Fruit fly (Drosophila melanogaster) whole organism, embryonic: ENCODE measurements around the gene CG13924.

ENCODE experiments used
- Atf-2 ChIP-seq: fragments of 200-800 bp; sonication (Bioruptor generic); optimal IDR thresholded peaks from 2 replicates; lab custom pipeline; 2016; ENCODE audit warnings: missing biosample characterization, missing genetic modification characterization
- CG10209 ChIP-seq: fragments of 200-800 bp; sonication (Bioruptor generic); optimal IDR thresholded peaks from 3 replicates; lab custom pipeline; 2017; ENCODE audit warnings: missing biosample characterization, mild to moderate bottlenecking, missing genetic modification characterization, missing genetic modification reagents
- CG10274 ChIP-seq: fragments of 200-800 bp; sonication (Bioruptor generic); optimal IDR thresholded peaks from 3 replicates; lab custom pipeline; 2017; ENCODE audit warnings: missing biosample characterization, mild to moderate bottlenecking, missing genetic modification characterization
- CG10366 ChIP-seq: fragments of 200-800 bp; sonication (Bioruptor generic); IDR thresholded peaks from 2 replicates; pipeline ENCODE4 v1.3.6; 2022; ENCODE audit warnings: missing biosample characterization, missing genetic modification characterization
- CG12659 ChIP-seq: fragments of 200-800 bp; sonication (Bioruptor generic); optimal IDR thresholded peaks from 3 replicates; lab custom pipeline; 2017; ENCODE audit warnings: mild to moderate bottlenecking, missing biosample characterization, missing genetic modification reagents, missing genetic modification characterization
- CG13123 ChIP-seq: fragments of 200-800 bp; sonication (Bioruptor generic); optimal IDR thresholded peaks from 2 replicates; lab custom pipeline; 2016; ENCODE audit warnings: missing biosample characterization, missing genetic modification characterization
- CG13624 ChIP-seq: fragments of 200-800 bp; sonication (Bioruptor generic); optimal IDR thresholded peaks from 2 replicates; lab custom pipeline; 2016; ENCODE audit warnings: missing biosample characterization, missing genetic modification characterization
- CG17328 ChIP-seq: fragments of 200-800 bp; sonication (Bioruptor generic); IDR thresholded peaks from 2 replicates; pipeline ENCODE4 v1.3.6; 2022; ENCODE audit warnings: missing biosample characterization, missing genetic modification characterization
- CG32532 ChIP-seq: fragments of 200-800 bp; sonication (Bioruptor generic); IDR thresholded peaks from 2 replicates; pipeline ENCODE4 v1.3.6; 2022; ENCODE audit warnings: missing biosample characterization, missing genetic modification characterization
- CG34376 ChIP-seq: fragments of 200-800 bp; sonication (Bioruptor generic); optimal IDR thresholded peaks from 2 replicates; lab custom pipeline; 2018; ENCODE audit warnings: missing biosample characterization, mild to moderate bottlenecking, missing genetic modification characterization
- CG3847 ChIP-seq: fragments of 200-800 bp; sonication (Bioruptor generic); IDR thresholded peaks from 2 replicates; pipeline ENCODE4 v1.3.6; 2022; ENCODE audit warnings: missing biosample characterization, missing genetic modification characterization
- CG3995 ChIP-seq: fragments of 200-800 bp; sonication (Bioruptor generic); optimal IDR thresholded peaks from 3 replicates; lab custom pipeline; 2016; ENCODE audit warnings: missing biosample characterization, missing genetic modification characterization
- CG42726 ChIP-seq: fragments of 200-800 bp; sonication (Bioruptor generic); IDR thresholded peaks from 2 replicates; pipeline ENCODE4 v1.3.6; 2022; ENCODE audit warnings: missing biosample characterization, missing genetic modification characterization; ENCODE audit not compliant: partially characterized antibody
- CG4282 ChIP-seq: fragments of 200-800 bp; sonication (Bioruptor generic); optimal IDR thresholded peaks from 2 replicates; lab custom pipeline; 2016; ENCODE audit warnings: missing biosample characterization, missing genetic modification characterization
- CG4360 ChIP-seq: fragments of 200-800 bp; sonication (Bioruptor generic); IDR thresholded peaks from 2 replicates; pipeline ENCODE4 v1.3.6; 2022; ENCODE audit warnings: missing biosample characterization, missing genetic modification characterization
- CG4730 ChIP-seq: fragments of 200-800 bp; sonication (Bioruptor generic); IDR thresholded peaks from 2 replicates; pipeline ENCODE4 v1.3.6; 2022; ENCODE audit warnings: missing biosample characterization, missing genetic modification characterization
- CG5180 ChIP-seq: fragments of 200-800 bp; sonication (Bioruptor generic); optimal IDR thresholded peaks from 3 replicates; lab custom pipeline; 2017; ENCODE audit warnings: missing biosample characterization, missing genetic modification characterization, mild to moderate bottlenecking, moderate library complexity, missing genetic modification reagents
- CG7271 ChIP-seq: fragments of 200-800 bp; sonication (Bioruptor generic); optimal IDR thresholded peaks from 2 replicates; lab custom pipeline; 2018; ENCODE audit warnings: missing biosample characterization, mild to moderate bottlenecking, missing genetic modification characterization, moderate library complexity
- CG7372 ChIP-seq: fragments of 200-800 bp; sonication (Bioruptor generic); IDR thresholded peaks from 2 replicates; pipeline ENCODE4 v1.3.6; 2022; ENCODE audit warnings: missing biosample characterization, missing genetic modification characterization
- CG8281 ChIP-seq: fragments of 200-800 bp; sonication (Bioruptor generic); optimal IDR thresholded peaks from 2 replicates; lab custom pipeline; 2018; ENCODE audit warnings: missing biosample characterization, mild to moderate bottlenecking, missing genetic modification characterization, moderate library complexity
- CG8478 ChIP-seq: fragments of >200 bp; optimal IDR thresholded peaks from 2 replicates; lab custom pipeline; 2018
- CG9932 ChIP-seq: fragments of 200-800 bp; sonication (Bioruptor generic); IDR thresholded peaks from 2 replicates; pipeline ENCODE4 v1.3.6; 2022; ENCODE audit warnings: missing biosample characterization, missing genetic modification characterization
- CTCF ChIP-seq: fragments of 200-800 bp; sonication (Bioruptor generic); optimal IDR thresholded peaks from 2 replicates; lab custom pipeline; 2017; ENCODE audit warnings: missing biosample characterization, mild to moderate bottlenecking, missing genetic modification characterization, moderate library complexity
- D ChIP-seq, 2 experiments: fragments of 200-800 bp in 1 of 2; fragments of >200 bp in 1 of 2; sonication (Bioruptor generic) in 1 of 2; optimal IDR thresholded peaks; 2 replicates in 1 of 2; 3 replicates in 1 of 2; lab custom pipeline; 2017; ENCODE audit warnings: mild to moderate bottlenecking in 1 of 2, missing biosample characterization in 1 of 2, missing genetic modification characterization in 1 of 2, missing genetic modification reagents in 1 of 2
- Dp ChIP-seq: fragments of 200-800 bp; sonication (Bioruptor generic); optimal IDR thresholded peaks from 2 replicates; lab custom pipeline; 2018; ENCODE audit warnings: missing biosample characterization, mild to moderate bottlenecking, missing genetic modification characterization, moderate library complexity
- Gug ChIP-seq: fragments of 200-800 bp; sonication (Bioruptor generic); IDR thresholded peaks from 4 replicates; pipeline ENCODE4 v1.3.6; 2022; ENCODE audit warnings: missing biosample characterization, missing genetic modification characterization
- Hmr ChIP-seq: fragments of 200-800 bp; sonication (Bioruptor generic); optimal IDR thresholded peaks from 3 replicates; lab custom pipeline; 2017; ENCODE audit warnings: mild to moderate bottlenecking, missing biosample characterization, missing genetic modification reagents, missing genetic modification characterization
- Hr39 ChIP-seq: fragments of >200 bp; optimal IDR thresholded peaks from 2 replicates; lab custom pipeline; 2017
- Lpt ChIP-seq: fragments of >200 bp; optimal IDR thresholded peaks from 2 replicates; lab custom pipeline; 2018; ENCODE audit warnings: missing biosample characterization, missing genetic modification characterization
- Mad ChIP-seq: fragments of 200-800 bp; sonication (Bioruptor generic); optimal IDR thresholded peaks from 2 replicates; lab custom pipeline; 2016; ENCODE audit warnings: missing biosample characterization, missing genetic modification characterization
- Myb ChIP-seq: fragments of 200-800 bp; sonication (Bioruptor generic); optimal IDR thresholded peaks from 2 replicates; lab custom pipeline; 2016; ENCODE audit warnings: missing biosample characterization, missing genetic modification characterization
- NC2α ChIP-seq: fragments of 200-800 bp; sonication (Bioruptor generic); optimal IDR thresholded peaks from 2 replicates; lab custom pipeline; 2016; ENCODE audit warnings: missing biosample characterization, missing genetic modification characterization
- Nf-YA ChIP-seq: fragments of 200-800 bp; sonication (Bioruptor generic); IDR thresholded peaks from 2 replicates; pipeline ENCODE4 v1.3.6; 2022; ENCODE audit warnings: missing biosample characterization, missing genetic modification characterization
- NfI ChIP-seq: fragments of 200-800 bp; sonication (Bioruptor generic); optimal IDR thresholded peaks from 3 replicates; lab custom pipeline; 2018; ENCODE audit warnings: missing biosample characterization, mild to moderate bottlenecking, missing genetic modification characterization, moderate library complexity
- Ptx1 ChIP-seq: fragments of 200-800 bp; sonication (Bioruptor generic); IDR thresholded peaks from 2 replicates; pipeline ENCODE4 v1.3.6; 2022; ENCODE audit warnings: missing biosample characterization, missing genetic modification characterization
- Vsx1 ChIP-seq: fragments of 200-800 bp; sonication (Bioruptor generic); optimal IDR thresholded peaks from 2 replicates; lab custom pipeline; 2017; ENCODE audit warnings: missing biosample characterization, mild to moderate bottlenecking, missing genetic modification characterization, missing genetic modification reagents
- ab ChIP-seq: fragments of 200-800 bp; sonication (Bioruptor generic); optimal IDR thresholded peaks from 2 replicates; lab custom pipeline; 2016; ENCODE audit warnings: missing biosample characterization, missing genetic modification characterization
- ash1 ChIP-seq: fragments of 200-800 bp; sonication (Bioruptor generic); optimal IDR thresholded peaks from 2 replicates; lab custom pipeline; 2018; ENCODE audit warnings: missing biosample characterization, mild to moderate bottlenecking, missing genetic modification characterization
- ato ChIP-seq: fragments of 200-800 bp; sonication (Bioruptor generic); IDR thresholded peaks from 2 replicates; pipeline ENCODE4 v1.3.6; 2022; ENCODE audit warnings: missing biosample characterization, missing genetic modification characterization; ENCODE audit not compliant: partially characterized antibody
- az2 ChIP-seq: fragments of 200-800 bp; sonication (Bioruptor generic); optimal IDR thresholded peaks from 3 replicates; lab custom pipeline; 2016; ENCODE audit warnings: missing biosample characterization, missing genetic modification characterization
- chm ChIP-seq: fragments of 200-800 bp; sonication (Bioruptor generic); IDR thresholded peaks from 2 replicates; pipeline ENCODE4 v1.3.6; 2022; ENCODE audit warnings: missing biosample characterization, missing genetic modification characterization
- fd96Cb ChIP-seq: fragments of 200-800 bp; sonication (Bioruptor generic); optimal IDR thresholded peaks from 2 replicates; lab custom pipeline; 2018; ENCODE audit warnings: missing biosample characterization, mild to moderate bottlenecking, missing genetic modification characterization, moderate library complexity
- gce ChIP-seq: fragments of 200-800 bp; sonication (Bioruptor generic); IDR thresholded peaks from 3 replicates; pipeline ENCODE4 v1.3.6; 2022; ENCODE audit warnings: missing biosample characterization, missing genetic modification characterization
- gem ChIP-seq: fragments of 200-800 bp; sonication (Bioruptor generic); optimal IDR thresholded peaks from 2 replicates; lab custom pipeline; 2019; ENCODE audit warnings: missing biosample characterization, mild to moderate bottlenecking, missing genetic modification characterization, moderate library complexity
- onecut ChIP-seq: fragments of 200-800 bp; sonication (Bioruptor generic); IDR thresholded peaks from 2 replicates; pipeline ENCODE4 v1.3.6; 2022; ENCODE audit warnings: missing biosample characterization, missing genetic modification characterization
- pita ChIP-seq: fragments of 200-800 bp; sonication (Bioruptor generic); optimal IDR thresholded peaks from 2 replicates; lab custom pipeline; 2017; ENCODE audit warnings: missing biosample characterization, mild to moderate bottlenecking, missing genetic modification characterization
- pnt ChIP-seq: fragments of 200-800 bp; sonication (Bioruptor generic); optimal IDR thresholded peaks from 3 replicates; lab custom pipeline; 2016; ENCODE audit warnings: missing biosample characterization, missing genetic modification characterization
- salm ChIP-seq: fragments of 200-800 bp; sonication (Bioruptor generic); optimal IDR thresholded peaks from 2 replicates; lab custom pipeline; 2018; ENCODE audit warnings: missing biosample characterization, mild to moderate bottlenecking, missing genetic modification characterization
- seq ChIP-seq: fragments of 200-800 bp; sonication (Bioruptor generic); IDR thresholded peaks from 2 replicates; pipeline ENCODE4 v1.3.6; 2022; ENCODE audit warnings: missing biosample characterization, missing genetic modification characterization
- sim ChIP-seq: fragments of 200-800 bp; sonication (Bioruptor generic); IDR thresholded peaks from 2 replicates; pipeline ENCODE4 v1.3.6; 2022; ENCODE audit warnings: missing biosample characterization, missing genetic modification characterization
- stwl ChIP-seq: fragments of 200-800 bp; sonication (Bioruptor generic); optimal IDR thresholded peaks from 3 replicates; lab custom pipeline; 2018; ENCODE audit warnings: missing biosample characterization, mild to moderate bottlenecking, missing genetic modification characterization, moderate library complexity
- tx ChIP-seq: fragments of 200-800 bp; sonication (Bioruptor generic); optimal IDR thresholded peaks from 2 replicates; lab custom pipeline; 2016; ENCODE audit warnings: missing biosample characterization, missing genetic modification characterization
- vvl ChIP-seq: fragments of 200-800 bp; sonication (Bioruptor generic); IDR thresholded peaks from 2 replicates; pipeline ENCODE4 v1.3.6; 2022; ENCODE audit warnings: missing biosample characterization, missing genetic modification characterization
- yki ChIP-seq: fragments of >200 bp; optimal IDR thresholded peaks from 3 replicates; lab custom pipeline; 2018

CG13924 gene

dm6 chr3L:1890941-1891340 lies 21.1 kb downstream of the CG13924 start (continued):
- TF ChIP-seq CG3995 (GFP tag; lab: Kevin White, UChicago) = peak; percentile 27
- TF ChIP-seq Nf-YA (GFP tag; lab: Robert Waterston, UW) = peak; percentile 37; the same call in 1 of the 2 replicates
- no peak for TF ChIP-seq Ptx1 (GFP tag; lab: Robert Waterston, UW)
- no peak for TF ChIP-seq CG7271 (tag; lab: Kevin White, UChicago)
- TF ChIP-seq CTCF (GFP tag; lab: Kevin White, UChicago) = peak; percentile 82
- TF ChIP-seq CG7372 = no peak
- TF ChIP-seq D (optimal IDR thresholded peaks at IDR 0.05; lab: Kevin White, UChicago) = no peak
- no peak for TF ChIP-seq D (GFP tag; optimal IDR thresholded peaks at IDR 0.05; lab: Kevin White, UChicago)
- no peak for TF ChIP-seq Hr39 (lab: Kevin White, UChicago)
- TF ChIP-seq stwl (tag; lab: Kevin White, UChicago) = peak; percentile 55
- TF ChIP-seq vvl = peak; percentile 43; the same call in 1 of the 2 replicates
- TF ChIP-seq CG12659 (GFP tag; lab: Kevin White, UChicago) = no peak
- TF ChIP-seq az2 (GFP tag; lab: Kevin White, UChicago) = no peak
- no peak for TF ChIP-seq CG10274
- TF ChIP-seq sim (GFP tag; lab: Robert Waterston, UW) = no peak
- TF ChIP-seq CG17328 (GFP tag; lab: Robert Waterston, UW) = no peak
- no peak for TF ChIP-seq NfI (GFP tag; lab: Kevin White, UChicago)
- TF ChIP-seq ab (GFP tag; lab: Kevin White, UChicago) = no peak
- TF ChIP-seq gem = no peak
- peak; percentile 1 for TF ChIP-seq Hmr (GFP tag; lab: Kevin White, UChicago)
- TF ChIP-seq CG4730 (GFP tag; lab: Robert Waterston, UW) = no peak
- no peak for TF ChIP-seq Vsx1 (GFP tag; lab: Kevin White, UChicago)
- TF ChIP-seq CG34376 (GFP tag; lab: Kevin White, UChicago) = no peak
- TF ChIP-seq yki (lab: Kevin White, UChicago) = no peak
- no peak for TF ChIP-seq CG8478 (lab: Kevin White, UChicago)
- no peak for TF ChIP-seq CG8281 (tag; lab: Kevin White, UChicago)
- peak; percentile 82 for TF ChIP-seq Dp (GFP tag; lab: Kevin White, UChicago)
- TF ChIP-seq onecut (GFP tag; lab: Robert Waterston, UW) = peak; percentile 39
- no peak for TF ChIP-seq salm (tag; lab: Kevin White, UChicago)
- TF ChIP-seq CG13123 (GFP tag; lab: Kevin White, UChicago) = no peak
- no peak for TF ChIP-seq Atf-2 (GFP tag; lab: Kevin White, UChicago)
- no peak for TF ChIP-seq ash1
- TF ChIP-seq CG5180 (GFP tag; lab: Kevin White, UChicago) = no peak
- TF ChIP-seq fd96Cb (tag; lab: Kevin White, UChicago) = no peak
- no peak for TF ChIP-seq NC2α (GFP tag; lab: Kevin White, UChicago)
- TF ChIP-seq Gug (GFP tag; lab: Robert Waterston, UW) = no peak
- TF ChIP-seq CG32532 (GFP tag; lab: Robert Waterston, UW) = no peak
- no peak for TF ChIP-seq Lpt (GFP tag; lab: Kevin White, UChicago)
- peak; percentile 82 for TF ChIP-seq pita (GFP tag; lab: Kevin White, UChicago)
- 0 out of 2 replicates have a peak, but pooled peaks have one; percentile 30 for TF ChIP-seq CG42726 (GFP tag; lab: Robert Waterston, UW)
- no peak for TF ChIP-seq CG10366 (GFP tag; lab: Robert Waterston, UW)
- TF ChIP-seq gce (GFP tag; lab: Robert Waterston, UW) = no peak
- no peak for TF ChIP-seq CG4282 (GFP tag; lab: Kevin White, UChicago)
- TF ChIP-seq ato (GFP tag; lab: Robert Waterston, UW) = no peak
- no peak for TF ChIP-seq seq (GFP tag; lab: Robert Waterston, UW)
- no peak for TF ChIP-seq CG9932 (GFP tag; lab: Robert Waterston, UW)
- peak; percentile 26; the same call in 1 of the 2 replicates for TF ChIP-seq CG3847 (GFP tag; lab: Robert Waterston, UW)
- TF ChIP-seq Myb (GFP tag; lab: Kevin White, UChicago) = peak; percentile 91
- TF ChIP-seq CG13624 (GFP tag; lab: Kevin White, UChicago) = peak; percentile 2
- TF ChIP-seq chm (GFP tag; lab: Robert Waterston, UW) = no peak
- TF ChIP-seq tx = no peak
- TF ChIP-seq pnt (GFP tag; lab: Kevin White, UChicago) = no peak
- no peak for TF ChIP-seq Mad (GFP tag; lab: Kevin White, UChicago)
- no peak for TF ChIP-seq CG10209 (GFP tag; lab: Kevin White, UChicago)
- TF ChIP-seq CG4360 (GFP tag; lab: Robert Waterston, UW) = no peak
